Fruit fly (Drosophila melanogaster): ENCODE data around the gene ClpX.

dm6 chr3R:19932169-19932568 is 28.7 kb upstream of the ClpX start:
- TF ChIP-seq CG7368 (GFP tag; optimal IDR thresholded peaks at IDR 0.05) (no peak), Met (GFP tag; optimal IDR thresholded peaks at IDR 0.05) (no peak)

Data from whole organism, prepupa.